Fruit fly (Drosophila melanogaster) whole organism, embryonic: ENCODE results near the gene CG31174.

Source experiments
- Adf1 ChIP-seq: fragments of 200-800 bp; sonication (Bioruptor generic); IDR thresholded peaks from 2 replicates; pipeline ENCODE4 v1.3.6; 2022; ENCODE audit warnings: missing biosample characterization, missing genetic modification characterization
- Atf-2 ChIP-seq: fragments of 200-800 bp; sonication (Bioruptor generic); optimal IDR thresholded peaks from 2 replicates; lab custom pipeline; 2016; ENCODE audit warnings: missing biosample characterization, missing genetic modification characterization
- Bgb ChIP-seq: fragments of 200-800 bp; sonication (Bioruptor generic); IDR thresholded peaks from 2 replicates; pipeline ENCODE4 v1.3.6; 2022; ENCODE audit warnings: missing biosample characterization, missing genetic modification characterization; ENCODE audit not compliant: partially characterized antibody
- CG10274 ChIP-seq: fragments of 200-800 bp; sonication (Bioruptor generic); optimal IDR thresholded peaks from 3 replicates; lab custom pipeline; 2017; ENCODE audit warnings: missing biosample characterization, mild to moderate bottlenecking, missing genetic modification characterization
- CG10654 ChIP-seq: fragments of 200-800 bp; sonication (Bioruptor generic); optimal IDR thresholded peaks from 2 replicates; lab custom pipeline; 2016; ENCODE audit warnings: missing biosample characterization, missing genetic modification characterization
- CG11093 ChIP-seq: fragments of 200-800 bp; sonication (Bioruptor generic); IDR thresholded peaks from 3 replicates; pipeline ENCODE4 v1.3.6; 2022; ENCODE audit warnings: missing biosample characterization, missing genetic modification characterization
- CG12744 ChIP-seq: fragments of 200-800 bp; sonication (Bioruptor generic); optimal IDR thresholded peaks from 2 replicates; lab custom pipeline; 2016; ENCODE audit warnings: missing biosample characterization, missing genetic modification characterization
- CG14050 ChIP-seq: fragments of 200-800 bp; sonication (Bioruptor generic); IDR thresholded peaks from 3 replicates; pipeline ENCODE4 v1.3.6; 2022; ENCODE audit warnings: missing biosample characterization, missing genetic modification characterization
- CG15479 ChIP-seq: fragments of 200-800 bp; sonication (Bioruptor generic); optimal IDR thresholded peaks from 3 replicates; lab custom pipeline; 2019; ENCODE audit warnings: missing biosample characterization, mild to moderate bottlenecking, missing genetic modification characterization, moderate library complexity
- CG16779 ChIP-seq: fragments of 200-800 bp; sonication (Bioruptor generic); IDR thresholded peaks from 2 replicates; pipeline ENCODE4 v1.3.6; 2022; ENCODE audit warnings: missing biosample characterization, missing genetic modification characterization
- CG17328 ChIP-seq: fragments of 200-800 bp; sonication (Bioruptor generic); IDR thresholded peaks from 2 replicates; pipeline ENCODE4 v1.3.6; 2022; ENCODE audit warnings: missing biosample characterization, missing genetic modification characterization
- CG17359 ChIP-seq: fragments of 200-800 bp; sonication (Bioruptor generic); optimal IDR thresholded peaks from 3 replicates; lab custom pipeline; 2018; ENCODE audit warnings: missing biosample characterization, mild to moderate bottlenecking, missing genetic modification characterization, moderate library complexity
- CG18011 ChIP-seq: fragments of 200-800 bp; sonication (Bioruptor generic); optimal IDR thresholded peaks from 2 replicates; lab custom pipeline; 2017; ENCODE audit warnings: missing biosample characterization, missing genetic modification characterization, mild to moderate bottlenecking, moderate library complexity, missing genotype
- CG1832 ChIP-seq: fragments of 200-800 bp; sonication (Bioruptor generic); optimal IDR thresholded peaks from 2 replicates; lab custom pipeline; 2017; ENCODE audit warnings: missing biosample characterization, mild to moderate bottlenecking, missing genetic modification characterization, inconsistent platforms
- CG2199 ChIP-seq: fragments of 200-800 bp; sonication (Bioruptor generic); IDR thresholded peaks from 3 replicates; pipeline ENCODE4 v1.3.6; 2022; ENCODE audit warnings: missing biosample characterization, missing genetic modification characterization
- CG30403 ChIP-seq: fragments of 200-800 bp; sonication (Bioruptor generic); optimal IDR thresholded peaks from 3 replicates; lab custom pipeline; 2016; ENCODE audit warnings: missing biosample characterization, missing genetic modification characterization
- CG4617 ChIP-seq: fragments of 200-800 bp; sonication (Bioruptor generic); optimal IDR thresholded peaks from 3 replicates; lab custom pipeline; 2016; ENCODE audit warnings: missing biosample characterization, missing genetic modification characterization, borderline replicate concordance
- CG6175 ChIP-seq: fragments of 200-800 bp; sonication (Bioruptor generic); IDR thresholded peaks from 3 replicates; pipeline ENCODE4 v1.3.6; 2022; ENCODE audit warnings: missing biosample characterization, missing genetic modification characterization
- CG6854 ChIP-seq: fragments of 200-800 bp; sonication (Bioruptor generic); optimal IDR thresholded peaks from 3 replicates; lab custom pipeline; 2017; ENCODE audit warnings: missing biosample characterization, mild to moderate bottlenecking, missing genetic modification characterization
- CG8290 ChIP-seq, 3 experiments: fragments of 200-800 bp; sonication (Bioruptor generic); optimal IDR thresholded peaks; 2 replicates each; lab custom pipeline; 2016 to 2019; ENCODE audit warnings: missing biosample characterization in 3 of 3, missing genetic modification characterization in 3 of 3, mild to moderate bottlenecking in 2 of 3, moderate library complexity in 1 of 3
- CG8359 ChIP-seq: fragments of 200-800 bp; sonication (Bioruptor generic); optimal IDR thresholded peaks from 2 replicates; lab custom pipeline; 2017; ENCODE audit warnings: missing biosample characterization, mild to moderate bottlenecking, missing genetic modification characterization, borderline replicate concordance
- CG9727 ChIP-seq: fragments of 200-800 bp; sonication (Bioruptor generic); optimal IDR thresholded peaks from 3 replicates; lab custom pipeline; 2017; ENCODE audit warnings: missing biosample characterization, mild to moderate bottlenecking, missing genetic modification characterization
- CoRest ChIP-seq: fragments of 200-800 bp; sonication (Bioruptor generic); optimal IDR thresholded peaks from 3 replicates; lab custom pipeline; 2018; ENCODE audit warnings: missing biosample characterization, mild to moderate bottlenecking, missing genetic modification characterization, moderate library complexity
- Dbx ChIP-seq: fragments of 200-800 bp; sonication (Bioruptor generic); IDR thresholded peaks from 3 replicates; pipeline ENCODE4 v1.3.6; 2022; ENCODE audit warnings: missing biosample characterization, missing genetic modification characterization
- Drgx ChIP-seq: fragments of 200-800 bp; sonication (Bioruptor generic); IDR thresholded peaks from 2 replicates; pipeline ENCODE4 v1.3.6; 2022; ENCODE audit warnings: missing biosample characterization, missing genetic modification characterization
- E2f2 ChIP-seq: fragments of 200-800 bp; sonication (Bioruptor generic); IDR thresholded peaks from 2 replicates; pipeline ENCODE4 v1.3.6; 2022; ENCODE audit warnings: missing biosample characterization, missing genetic modification characterization
- Gsc ChIP-seq: fragments of 200-800 bp; sonication (Bioruptor generic); IDR thresholded peaks from 2 replicates; pipeline ENCODE4 v1.3.6; 2022; ENCODE audit warnings: missing biosample characterization, missing genetic modification characterization
- H15 ChIP-seq: fragments of 200-800 bp; sonication (Bioruptor generic); IDR thresholded peaks from 3 replicates; pipeline ENCODE4 v1.3.6; 2022; ENCODE audit warnings: missing biosample characterization, missing genetic modification characterization
- NFAT ChIP-seq: fragments of 200-800 bp; sonication (Bioruptor generic); IDR thresholded peaks from 2 replicates; pipeline ENCODE4 v1.3.6; 2022; ENCODE audit warnings: missing biosample characterization, missing genetic modification characterization
- PHDP ChIP-seq: fragments of 200-800 bp; sonication (Bioruptor generic); optimal IDR thresholded peaks from 3 replicates; lab custom pipeline; 2018; ENCODE audit warnings: missing biosample characterization, mild to moderate bottlenecking, missing genetic modification characterization, moderate library complexity
- Ptx1 ChIP-seq: fragments of 200-800 bp; sonication (Bioruptor generic); IDR thresholded peaks from 2 replicates; pipeline ENCODE4 v1.3.6; 2022; ENCODE audit warnings: missing biosample characterization, missing genetic modification characterization
- Six4 ChIP-seq: fragments of 200-800 bp; sonication (Bioruptor generic); optimal IDR thresholded peaks from 2 replicates; lab custom pipeline; 2016; ENCODE audit warnings: missing biosample characterization, missing genetic modification characterization
- Xrp1 ChIP-seq: fragments of 200-800 bp; sonication (Bioruptor generic); IDR thresholded peaks from 2 replicates; pipeline ENCODE4 v1.3.6; 2022; ENCODE audit warnings: missing biosample characterization, missing genetic modification characterization
- al ChIP-seq: fragments of 200-800 bp; sonication (Bioruptor generic); IDR thresholded peaks from 2 replicates; pipeline ENCODE4 v1.3.6; 2022; ENCODE audit warnings: missing biosample characterization, missing genetic modification characterization
- chinmo ChIP-seq: fragments of 200-800 bp; sonication (Bioruptor generic); IDR thresholded peaks from 4 replicates; pipeline ENCODE4 v1.3.6; 2022; ENCODE audit warnings: missing biosample characterization, missing genetic modification characterization; ENCODE audit not compliant: partially characterized antibody
- ci ChIP-seq: fragments of 200-800 bp; sonication (Bioruptor generic); IDR thresholded peaks from 3 replicates; pipeline ENCODE4 v1.3.6; 2022; ENCODE audit warnings: missing biosample characterization, missing genetic modification characterization
- crol ChIP-seq: fragments of 200-800 bp; sonication (Bioruptor generic); IDR thresholded peaks from 2 replicates; pipeline ENCODE4 v1.3.6; 2022; ENCODE audit warnings: missing biosample characterization, missing genetic modification characterization
- dysf ChIP-seq: fragments of 200-800 bp; sonication (Bioruptor generic); IDR thresholded peaks from 3 replicates; pipeline ENCODE4 v1.3.6; 2022; ENCODE audit warnings: missing biosample characterization, missing genetic modification characterization
- grn ChIP-seq: fragments of 200-800 bp; sonication (Bioruptor generic); optimal IDR thresholded peaks from 3 replicates; lab custom pipeline; 2017; ENCODE audit warnings: missing biosample characterization, missing genetic modification characterization
- jigr1 ChIP-seq: fragments of 200-800 bp; sonication (Bioruptor generic); IDR thresholded peaks from 3 replicates; pipeline ENCODE4 v1.3.6; 2022; ENCODE audit warnings: missing biosample characterization, missing genetic modification characterization
- knrl ChIP-seq: fragments of 200-800 bp; sonication (Bioruptor generic); IDR thresholded peaks from 3 replicates; pipeline ENCODE4 v1.3.6; 2022; ENCODE audit warnings: missing biosample characterization, missing genetic modification characterization; ENCODE audit not compliant: partially characterized antibody
- lilli ChIP-seq: fragments of 200-800 bp; sonication (Bioruptor generic); optimal IDR thresholded peaks from 3 replicates; lab custom pipeline; 2016; ENCODE audit warnings: missing biosample characterization, missing genetic modification characterization
- pros ChIP-seq: fragments of 200-800 bp; sonication (Bioruptor generic); optimal IDR thresholded peaks from 3 replicates; lab custom pipeline; 2019; ENCODE audit warnings: missing biosample characterization, mild to moderate bottlenecking, missing genetic modification characterization, moderate library complexity
- pum ChIP-seq: fragments of 200-800 bp; sonication (Bioruptor generic); optimal IDR thresholded peaks from 2 replicates; lab custom pipeline; 2016; ENCODE audit warnings: missing biosample characterization, missing genetic modification characterization
- sd ChIP-seq: fragments of 200-800 bp; sonication (Bioruptor generic); optimal IDR thresholded peaks from 3 replicates; lab custom pipeline; 2018; ENCODE audit warnings: missing biosample characterization, mild to moderate bottlenecking, missing genetic modification characterization, moderate library complexity
- slbo ChIP-seq: fragments of 200-800 bp; sonication (Bioruptor generic); IDR thresholded peaks from 2 replicates; pipeline ENCODE4 v1.3.6; 2022; ENCODE audit warnings: missing biosample characterization, missing genetic modification characterization
- sug ChIP-seq: fragments of 200-800 bp; optimal IDR thresholded peaks from 2 replicates; lab custom pipeline; 2019; ENCODE audit warnings: missing biosample characterization, mild to moderate bottlenecking, missing genetic modification characterization, moderate library complexity
- ttk ChIP-seq: fragments of 200-800 bp; sonication (Bioruptor generic); IDR thresholded peaks from 2 replicates; pipeline ENCODE4 v2.1.2; 2022; ENCODE audit warnings: missing biosample characterization, missing genetic modification characterization
- twi ChIP-seq: fragments of 200-800 bp; optimal IDR thresholded peaks from 2 replicates; lab custom pipeline; 2019; ENCODE audit warnings: missing biosample characterization, mild to moderate bottlenecking, missing genetic modification characterization, moderate library complexity
- unc-4 ChIP-seq: fragments of 200-800 bp; sonication (Bioruptor generic); IDR thresholded peaks from 2 replicates; pipeline ENCODE4 v1.3.6; 2022; ENCODE audit warnings: missing biosample characterization, missing genetic modification characterization; ENCODE audit not compliant: partially characterized antibody
- zf30C ChIP-seq: fragments of 200-800 bp; sonication (Bioruptor generic); optimal IDR thresholded peaks from 3 replicates; lab custom pipeline; 2018; ENCODE audit warnings: missing biosample characterization, mild to moderate bottlenecking, missing genetic modification characterization

The CG31174 gene

dm6 chr3R:21836614-21837013 lies 32.7 kb downstream of the CG31174 start (continued):
- TF ChIP-seq ttk (peak; percentile 39; the same call in 1 of the 2 replicates), CG6854 (no peak), CG1832 (GFP tag; lab: Kevin White, UChicago) (peak; percentile 34), pum (no peak), CoRest (no peak), grn (GFP tag; lab: Kevin White, UChicago) (peak; percentile 36), CG11093 (GFP tag; lab: Robert Waterston, UW) (no peak), Six4 (GFP tag; lab: Kevin White, UChicago) (no peak), CG2199 (0 out of 3 replicates have a peak, but pooled peaks have one; percentile 37), CG15479 (peak; percentile 36), slbo (GFP tag; lab: Robert Waterston, UW) (peak; percentile 15; the same call in 1 of the 2 replicates), pros (GFP tag; lab: Kevin White, UChicago) (peak; percentile 31), H15 (GFP tag; lab: Robert Waterston, UW) (no peak), CG30403 (GFP tag; lab: Kevin White, UChicago) (no peak), E2f2 (GFP tag; lab: Robert Waterston, UW) (no peak), CG6175 (GFP tag; lab: Robert Waterston, UW) (peak; percentile 36; the same call in 1 of the 3 replicates), Atf-2 (GFP tag; lab: Kevin White, UChicago) (no peak), knrl (GFP tag; lab: Robert Waterston, UW) (no peak), CG14050 (GFP tag; lab: Robert Waterston, UW) (no peak), zf30C (GFP tag; lab: Kevin White, UChicago) (no peak), CG8359 (GFP tag; lab: Kevin White, UChicago) (no peak), CG17328 (GFP tag; lab: Robert Waterston, UW) (no peak), jigr1 (GFP tag; lab: Robert Waterston, UW) (no peak), CG17359 (tag; lab: Kevin White, UChicago) (no peak), dysf (no peak), crol (GFP tag; lab: Robert Waterston, UW) (peak; percentile 94), CG10654 (GFP tag; lab: Kevin White, UChicago) (no peak), chinmo (GFP tag; lab: Robert Waterston, UW) (0 out of 4 replicates have a peak, but pooled peaks have one; percentile 54), sug (peak; percentile 10), al (no peak), Gsc (GFP tag; lab: Robert Waterston, UW) (no peak), lilli (GFP tag; lab: Kevin White, UChicago) (no peak), NFAT (no peak), twi (tag; lab: Kevin White, UChicago) (no peak), Xrp1 (GFP tag; lab: Robert Waterston, UW) (no peak), CG9727 (GFP tag; lab: Kevin White, UChicago) (no peak), Bgb (GFP tag; lab: Robert Waterston, UW) (0 out of 2 replicates have a peak, but pooled peaks have one; percentile 20), CG18011 (no peak), Adf1 (GFP tag; lab: Robert Waterston, UW) (no peak), Drgx (no peak), PHDP (tag; lab: Kevin White, UChicago) (no peak), CG4617 (GFP tag; lab: Kevin White, UChicago) (no peak), Ptx1 (GFP tag; lab: Robert Waterston, UW) (no peak), unc-4 (GFP tag; lab: Robert Waterston, UW) (no peak), CG12744 (GFP tag; lab: Kevin White, UChicago) (no peak), CG8290 (GFP tag; optimal IDR thresholded peaks at IDR 0.05; lab: Kevin White, UChicago) (no peak), CG8290 (tag; optimal IDR thresholded peaks at IDR 0.05; lab: Kevin White, UChicago) (peak in 1 of 2 experiments; percentile 65), ci (peak; percentile 34; the same call in 1 of the 3 replicates), sd (tag; lab: Kevin White, UChicago) (peak; percentile 94), Dbx (GFP tag; lab: Robert Waterston, UW) (no peak), CG16779 (GFP tag; lab: Robert Waterston, UW) (no peak), CG10274 (GFP tag; lab: Kevin White, UChicago) (no peak)
